Worm (Caenorhabditis elegans) whole organism, L2 larva: ENCODE results near the gene C18B2.4.

ENCODE experiments used
- ZK546.5 ChIP-seq: sonication (generic microtip); optimal IDR thresholded peaks from 2 replicates; lab custom pipeline; 2017; ENCODE audit warnings: missing biosample characterization, missing genetic modification characterization
- alr-1 ChIP-seq: fragments of 150-350 bp; optimal IDR thresholded peaks from 2 replicates; lab custom pipeline; 2014; ENCODE audit warnings: missing biosample characterization, missing genetic modification characterization
- ama-1 ChIP-seq: fragments of 150-350 bp; optimal IDR thresholded peaks from 2 replicates; lab custom pipeline; 2018; ENCODE audit warnings: inconsistent platforms
- dmd-4 ChIP-seq: sonication (generic microtip); optimal IDR thresholded peaks from 2 replicates; lab custom pipeline; 2017; ENCODE audit warnings: missing biosample characterization, missing genetic modification characterization
- elt-3 ChIP-seq: sonication (generic microtip); optimal IDR thresholded peaks from 2 replicates; lab custom pipeline; 2017; ENCODE audit warnings: missing biosample characterization, missing genetic modification characterization
- fos-1 ChIP-seq: fragments of 150-350 bp; optimal IDR thresholded peaks from 2 replicates; lab custom pipeline; 2014; ENCODE audit warnings: missing biosample characterization, missing genetic modification characterization
- lin-13 ChIP-seq: fragments of 150-350 bp; optimal IDR thresholded peaks from 2 replicates; lab custom pipeline; 2014; ENCODE audit warnings: missing biosample characterization, missing genetic modification reagents, missing genetic modification characterization
- nhr-10 ChIP-seq: sonication (generic microtip); optimal IDR thresholded peaks from 2 replicates; lab custom pipeline; 2017; ENCODE audit warnings: missing biosample characterization, missing genetic modification characterization
- nhr-12 ChIP-seq: fragments of 150-350 bp; optimal IDR thresholded peaks from 2 replicates; lab custom pipeline; 2014; ENCODE audit warnings: missing biosample characterization, missing genetic modification characterization
- nhr-77 ChIP-seq: fragments of 150-350 bp; optimal IDR thresholded peaks from 2 replicates; lab custom pipeline; 2014; ENCODE audit warnings: missing biosample characterization, missing genetic modification characterization
- skn-1 ChIP-seq: sonication (generic microtip); optimal IDR thresholded peaks from 2 replicates; lab custom pipeline; 2017; ENCODE audit warnings: missing biosample characterization, missing genetic modification characterization
- unc-39 ChIP-seq: fragments of 150-350 bp; optimal IDR thresholded peaks from 2 replicates; lab custom pipeline; 2014; ENCODE audit warnings: missing biosample characterization, missing genetic modification characterization

- no peak for TF ChIP-seq skn-1 (tag; lab: Kevin White, UChicago)
- no peak for TF ChIP-seq fos-1 (tag; lab: Kevin White, UChicago)
- no peak for TF ChIP-seq unc-39 (tag; lab: Kevin White, UChicago)
- no peak for TF ChIP-seq dmd-4 (tag; lab: Kevin White, UChicago)
- no peak for TF ChIP-seq elt-3 (tag; lab: Kevin White, UChicago)
- TF ChIP-seq nhr-77: no peak
- no peak for TF ChIP-seq nhr-12 (tag; lab: Kevin White, UChicago)
- no peak for TF ChIP-seq nhr-10 (tag; lab: Kevin White, UChicago)
- no peak for TF ChIP-seq lin-13
- TF ChIP-seq ZK546.5 (tag; lab: Kevin White, UChicago): no peak
- no peak for TF ChIP-seq ama-1 (lab: Kevin White, UChicago)
- TF ChIP-seq alr-1 (tag; lab: Kevin White, UChicago): no peak
These were observed 41.6 kb downstream of the C18B2.4 start, which contains the start of gene vit-4 for ce11 chrX:3563903-3564302.
